Worm (Caenorhabditis elegans) whole organism, L1 larva: ENCODE data around the gene H20E11.1.

Experiments used
- C04F5.9 ChIP-seq: sonication (generic microtip); optimal IDR thresholded peaks from 2 replicates; lab custom pipeline; 2016; ENCODE audit warnings: missing genetic modification characterization, missing compliant biosample characterization
- C16A3.4 ChIP-seq: fragments of 150-350 bp; optimal IDR thresholded peaks from 2 replicates; lab custom pipeline; 2014; ENCODE audit warnings: missing biosample characterization, missing genetic modification characterization
- F16B12.6 ChIP-seq: fragments of 150-350 bp; optimal IDR thresholded peaks from 2 replicates; lab custom pipeline; 2014; ENCODE audit warnings: missing biosample characterization, missing genetic modification characterization
- aha-1 ChIP-seq: fragments of 150-350 bp; optimal IDR thresholded peaks from 2 replicates; lab custom pipeline; 2014; ENCODE audit warnings: missing biosample characterization, missing genetic modification characterization
- aly-2 ChIP-seq: fragments of 150-350 bp; optimal IDR thresholded peaks from 2 replicates; lab custom pipeline; 2014; ENCODE audit warnings: missing biosample characterization, missing genetic modification characterization
- ama-1 ChIP-seq: fragments of 150-350 bp; optimal IDR thresholded peaks from 2 replicates; lab custom pipeline; 2014
- blmp-1 ChIP-seq: fragments of 150-350 bp; optimal IDR thresholded peaks from 2 replicates; lab custom pipeline; 2014; ENCODE audit warnings: missing biosample characterization, missing genetic modification characterization
- ceh-8 ChIP-seq: fragments of 200-800 bp; sonication (Bioruptor generic); optimal IDR thresholded peaks from 2 replicates; lab custom pipeline; 2018; ENCODE audit warnings: mild to moderate bottlenecking, missing genetic modification characterization, moderate library complexity, missing compliant biosample characterization
- dsc-1 ChIP-seq: sonication (generic microtip); optimal IDR thresholded peaks from 2 replicates; lab custom pipeline; 2016; ENCODE audit warnings: mild to moderate bottlenecking, missing genetic modification characterization, missing compliant biosample characterization
- efl-1 ChIP-seq, 4 experiments: fragments of 150-350 bp; optimal IDR thresholded peaks in 3 of 4; peaks in 1 of 4; 1 replicate in 1 of 4; 2 replicates in 3 of 4; lab custom pipeline; 2014; ENCODE audit warnings: missing biosample characterization in 2 of 4, missing genetic modification characterization in 2 of 4, missing genetic modification reagents in 2 of 4
- egl-13 ChIP-seq: sonication (generic microtip); optimal IDR thresholded peaks from 2 replicates; lab custom pipeline; 2016; ENCODE audit warnings: missing genotype, missing genetic modification reagents, missing genetic modification characterization, missing compliant biosample characterization
- elt-3 ChIP-seq, 6 experiments: fragments of 150-350 bp in 1 of 6; sonication (generic microtip); optimal IDR thresholded peaks; 2 replicates each; lab custom pipeline; 2017 to 2018; ENCODE audit warnings: missing biosample characterization in 6 of 6, missing genetic modification characterization in 6 of 6, inconsistent platforms in 1 of 6
- fkh-10 ChIP-seq: sonication (generic microtip); optimal IDR thresholded peaks from 2 replicates; lab custom pipeline; 2017; ENCODE audit warnings: missing biosample characterization, missing genetic modification reagents, missing genetic modification characterization
- fkh-4 ChIP-seq: sonication (generic microtip); optimal IDR thresholded peaks from 2 replicates; lab custom pipeline; 2016; ENCODE audit warnings: missing compliant biosample characterization, missing genetic modification characterization, borderline replicate concordance
- fkh-8 ChIP-seq: sonication (generic microtip); optimal IDR thresholded peaks from 2 replicates; lab custom pipeline; 2016; ENCODE audit warnings: mild to moderate bottlenecking, missing genetic modification characterization, missing compliant biosample characterization
- grh-1 ChIP-seq: fragments of 200-800 bp; sonication (Bioruptor generic); IDR thresholded peaks from 2 replicates; pipeline ENCODE4 v1.3.6; 2022; ENCODE audit warnings: missing genetic modification reagents, missing genetic modification characterization, missing compliant biosample characterization
- hlh-17 ChIP-seq: fragments of 200-800 bp; sonication (Bioruptor generic); optimal IDR thresholded peaks from 2 replicates; lab custom pipeline; 2018; ENCODE audit warnings: missing genetic modification characterization, mild to moderate bottlenecking, missing compliant biosample characterization, moderate library complexity, borderline replicate concordance
- hpl-2 ChIP-seq: fragments of 150-350 bp; optimal IDR thresholded peaks from 2 replicates; lab custom pipeline; 2014; ENCODE audit warnings: missing biosample characterization, missing genetic modification reagents, missing genetic modification characterization
- lin-13 ChIP-seq: fragments of 150-350 bp; optimal IDR thresholded peaks from 2 replicates; lab custom pipeline; 2014; ENCODE audit warnings: missing biosample characterization, missing genetic modification reagents, missing genetic modification characterization
- lin-14 ChIP-seq: fragments of 200-800 bp; sonication (Bioruptor generic); optimal IDR thresholded peaks from 2 replicates; lab custom pipeline; 2018; ENCODE audit warnings: mild to moderate bottlenecking, missing genetic modification characterization, moderate library complexity, missing compliant biosample characterization
- lir-3 ChIP-seq: sonication (generic microtip); optimal IDR thresholded peaks from 2 replicates; lab custom pipeline; 2016; ENCODE audit warnings: mild to moderate bottlenecking, missing genetic modification characterization, moderate library complexity, missing compliant biosample characterization; ENCODE audit not compliant: poor library complexity
- lsy-2 ChIP-seq, 2 experiments: fragments of 150-350 bp; optimal IDR thresholded peaks; 2 replicates each; lab custom pipeline; 2014; ENCODE audit warnings: missing biosample characterization in 2 of 2, missing genetic modification characterization in 2 of 2
- mab-9 ChIP-seq: fragments of 200-800 bp; sonication (Bioruptor generic); IDR thresholded peaks from 2 replicates; pipeline ENCODE4 v1.3.6; 2022; ENCODE audit warnings: missing genetic modification reagents, missing genetic modification characterization, missing compliant biosample characterization
- mep-1 ChIP-seq: fragments of 150-350 bp; optimal IDR thresholded peaks from 2 replicates; lab custom pipeline; 2014; ENCODE audit warnings: missing biosample characterization, missing genetic modification characterization
- nhr-11 ChIP-seq: fragments of 150-350 bp; optimal IDR thresholded peaks from 2 replicates; lab custom pipeline; 2014; ENCODE audit warnings: missing biosample characterization, missing genetic modification characterization
- nhr-71 ChIP-seq: sonication (generic microtip); optimal IDR thresholded peaks from 2 replicates; lab custom pipeline; 2016; ENCODE audit warnings: mild to moderate bottlenecking, missing genetic modification characterization, moderate library complexity, missing compliant biosample characterization
- nhr-77 ChIP-seq: fragments of 150-350 bp; optimal IDR thresholded peaks from 2 replicates; lab custom pipeline; 2014; ENCODE audit warnings: missing biosample characterization, missing genetic modification characterization
- nhr-84 ChIP-seq: sonication (generic microtip); optimal IDR thresholded peaks from 2 replicates; lab custom pipeline; 2017; ENCODE audit warnings: missing biosample characterization, missing genetic modification characterization
- nhr-85 ChIP-seq: sonication (generic microtip); peaks from one replicate; lab custom pipeline; 2016; ENCODE audit warnings: missing genetic modification characterization, inconsistent platforms, missing compliant biosample characterization
- nhr-90 ChIP-seq: sonication (generic microtip); optimal IDR thresholded peaks from 2 replicates; lab custom pipeline; 2016; ENCODE audit warnings: mild to moderate bottlenecking, missing genetic modification characterization, missing compliant biosample characterization; ENCODE audit not compliant: poor library complexity
- pag-3 ChIP-seq: sonication (generic microtip); optimal IDR thresholded peaks from 2 replicates; lab custom pipeline; 2017; ENCODE audit warnings: missing genetic modification characterization, mild to moderate bottlenecking, missing compliant biosample characterization, antibody characterized with exemption, borderline replicate concordance; ENCODE audit not compliant: insufficient read depth
- pqm-1 ChIP-seq: sonication (generic microtip); optimal IDR thresholded peaks from 3 replicates; lab custom pipeline; 2017; ENCODE audit warnings: missing biosample characterization, missing genetic modification characterization
- rnt-1 ChIP-seq: sonication (generic microtip); optimal IDR thresholded peaks from 2 replicates; lab custom pipeline; 2016; ENCODE audit warnings: mild to moderate bottlenecking, missing genetic modification characterization, moderate library complexity, missing compliant biosample characterization
- skn-1 ChIP-seq: fragments of 150-350 bp; optimal IDR thresholded peaks from 2 replicates; lab custom pipeline; 2014; ENCODE audit warnings: missing biosample characterization, missing genetic modification characterization
- snpc-4 ChIP-seq: fragments of 150-350 bp; optimal IDR thresholded peaks from 2 replicates; lab custom pipeline; 2014; ENCODE audit warnings: missing biosample characterization, missing genetic modification characterization
- snu-23 ChIP-seq: sonication (generic microtip); optimal IDR thresholded peaks from 2 replicates; lab custom pipeline; 2016; ENCODE audit warnings: missing genetic modification characterization, missing compliant biosample characterization
- sox-4 ChIP-seq: sonication (generic microtip); optimal IDR thresholded peaks from 2 replicates; lab custom pipeline; 2016; ENCODE audit warnings: missing genetic modification characterization, missing compliant biosample characterization
- sptf-1 ChIP-seq: fragments of 150-350 bp; optimal IDR thresholded peaks from 2 replicates; lab custom pipeline; 2014; ENCODE audit warnings: missing biosample characterization, missing genetic modification characterization
- tlp-1 ChIP-seq: fragments of 150-350 bp; optimal IDR thresholded peaks from 2 replicates; lab custom pipeline; 2014; ENCODE audit warnings: missing biosample characterization, missing genetic modification characterization
- unc-130 ChIP-seq: fragments of 150-350 bp; optimal IDR thresholded peaks from 2 replicates; lab custom pipeline; 2017; ENCODE audit warnings: missing biosample characterization, missing genetic modification characterization, inconsistent platforms
- unc-86 ChIP-seq: sonication (generic microtip); optimal IDR thresholded peaks from 2 replicates; lab custom pipeline; 2016; ENCODE audit warnings: missing genetic modification characterization, missing compliant biosample characterization
- vab-15 ChIP-seq: sonication (generic microtip); optimal IDR thresholded peaks from 2 replicates; lab custom pipeline; 2017; ENCODE audit warnings: missing genotype, mild to moderate bottlenecking, missing genetic modification characterization, missing compliant biosample characterization
- zag-1 ChIP-seq: fragments of 150-350 bp; optimal IDR thresholded peaks from 2 replicates; lab custom pipeline; 2014; ENCODE audit warnings: missing biosample characterization, missing genetic modification characterization
- zip-4 ChIP-seq: fragments of 200-800 bp; sonication (Bioruptor generic); optimal IDR thresholded peaks from 2 replicates; lab custom pipeline; 2018; ENCODE audit warnings: mild to moderate bottlenecking, missing genetic modification characterization, moderate library complexity, missing compliant biosample characterization
- ztf-11 ChIP-seq, 2 experiments: sonication (generic microtip); optimal IDR thresholded peaks; 2 replicates each; lab custom pipeline; 2016 to 2017; ENCODE audit warnings: missing genetic modification characterization in 2 of 2, missing biosample characterization in 1 of 2, missing compliant biosample characterization in 1 of 2
- ztf-4 ChIP-seq: fragments of 150-350 bp; optimal IDR thresholded peaks from 2 replicates; lab custom pipeline; 2014; ENCODE audit warnings: missing biosample characterization, missing genetic modification characterization

Gene H20E11.1

ce11 chrIV:6834705-6835104, 4.8 kb downstream of the H20E11.1 start (continued):
- TF ChIP-seq egl-13 (tag; lab: Kevin White, UChicago) (no peak), mab-9 (GFP tag; lab: Robert Waterston, UW) (no peak), hpl-2 (GFP tag; lab: Kevin White, UChicago) (no peak), unc-86 (tag; lab: Kevin White, UChicago) (peak; percentile 50), mep-1 (tag; lab: Kevin White, UChicago) (no peak), aly-2 (no peak), nhr-84 (tag; lab: Kevin White, UChicago) (no peak), efl-1 (optimal IDR thresholded peaks at IDR 0.05; lab: Kevin White, UChicago) (no peak), efl-1 (GFP tag; optimal IDR thresholded peaks at IDR 0.05 in 1 of 2; lab: Kevin White, UChicago) (no peak), lsy-2 (tag; optimal IDR thresholded peaks at IDR 0.05; lab: Kevin White, UChicago) (peak in 1 of 2 experiments; percentile 19), aha-1 (tag; lab: Kevin White, UChicago) (no peak), nhr-85 (tag; lab: Kevin White, UChicago) (no peak), ztf-4 (tag; lab: Kevin White, UChicago) (no peak), nhr-77 (tag; lab: Kevin White, UChicago) (no peak), rnt-1 (tag; lab: Kevin White, UChicago) (no peak), fkh-8 (tag; lab: Kevin White, UChicago) (no peak), C04F5.9 (tag; lab: Kevin White, UChicago) (no peak), pag-3 (tag; lab: Kevin White, UChicago) (no peak), lin-14 (GFP tag; lab: Kevin White, UChicago) (peak; percentile 83), blmp-1 (tag; lab: Kevin White, UChicago) (no peak), skn-1 (tag; lab: Kevin White, UChicago) (no peak), vab-15 (tag; lab: Kevin White, UChicago) (no peak), tlp-1 (tag; lab: Kevin White, UChicago) (no peak), fkh-10 (GFP tag; lab: Kevin White, UChicago) (peak; percentile 86), hlh-17 (no peak), F16B12.6 (tag; lab: Kevin White, UChicago) (no peak)

ce11 chrIV:6836769-6837168, 6.8 kb downstream of the H20E11.1 start:
- no peak for TF ChIP-seq grh-1 (GFP tag; lab: Robert Waterston, UW)
- no peak for TF ChIP-seq ceh-8 (GFP tag; lab: Kevin White, UChicago)
- TF ChIP-seq nhr-90 (tag; lab: Kevin White, UChicago) = no peak
- TF ChIP-seq unc-86 (tag; lab: Kevin White, UChicago) = no peak
- TF ChIP-seq dsc-1 = peak; percentile 35
- TF ChIP-seq sox-4 (tag; lab: Kevin White, UChicago) = no peak
- no peak for TF ChIP-seq efl-1 (optimal IDR thresholded peaks at IDR 0.05; lab: Kevin White, UChicago)
- TF ChIP-seq efl-1 (GFP tag; optimal IDR thresholded peaks at IDR 0.05 in 1 of 2; lab: Kevin White, UChicago) = peak in 1 of 2 experiments; percentile 76
- TF ChIP-seq lir-3 = no peak
- no peak for TF ChIP-seq fkh-4 (tag; lab: Kevin White, UChicago)
- no peak for TF ChIP-seq elt-3 (tag; optimal IDR thresholded peaks at IDR 0.05; lab: Kevin White, UChicago)
- TF ChIP-seq sptf-1 (tag; lab: Kevin White, UChicago) = no peak
- TF ChIP-seq C16A3.4 (tag; lab: Kevin White, UChicago) = no peak
- TF ChIP-seq nhr-71 = peak; percentile 43
- TF ChIP-seq snpc-4 (tag; lab: Kevin White, UChicago) = no peak
- no peak for TF ChIP-seq unc-130
- TF ChIP-seq ama-1 (lab: Kevin White, UChicago) = no peak
- TF ChIP-seq nhr-11 (tag; lab: Kevin White, UChicago) = no peak
- no peak for TF ChIP-seq pqm-1
- peak; percentile 46 for TF ChIP-seq rnt-1 (tag; lab: Kevin White, UChicago)
- TF ChIP-seq lin-14 (GFP tag; lab: Kevin White, UChicago) = peak; percentile 84
- no peak for TF ChIP-seq snu-23 (GFP tag; lab: Kevin White, UChicago)
- TF ChIP-seq lin-13 (GFP tag; lab: Kevin White, UChicago) = no peak
- no peak for TF ChIP-seq ztf-11 (tag; optimal IDR thresholded peaks at IDR 0.05; lab: Kevin White, UChicago)
- TF ChIP-seq pag-3 (tag; lab: Kevin White, UChicago) = no peak
- TF ChIP-seq zip-4 (GFP tag; lab: Kevin White, UChicago) = no peak
- TF ChIP-seq blmp-1 (tag; lab: Kevin White, UChicago) = no peak
- no peak for TF ChIP-seq zag-1 (tag; lab: Kevin White, UChicago)
- peak in 1 of 2 experiments; percentile 33 for TF ChIP-seq lsy-2 (tag; optimal IDR thresholded peaks at IDR 0.05; lab: Kevin White, UChicago)
